Worm (Caenorhabditis elegans) whole organism, L1 larva: ENCODE data around the gene Y67D8C.2.

Experiments used
- F16B12.6 ChIP-seq: fragments of 150-350 bp; optimal IDR thresholded peaks from 2 replicates; lab custom pipeline; 2014; ENCODE audit warnings: missing biosample characterization, missing genetic modification characterization
- alr-1 ChIP-seq: fragments of 200-800 bp; sonication (Bioruptor generic); optimal IDR thresholded peaks from 2 replicates; lab custom pipeline; 2018; ENCODE audit warnings: borderline replicate concordance, mild to moderate bottlenecking, missing genetic modification characterization, missing compliant biosample characterization
- blmp-1 ChIP-seq: fragments of 150-350 bp; optimal IDR thresholded peaks from 2 replicates; lab custom pipeline; 2014; ENCODE audit warnings: missing biosample characterization, missing genetic modification characterization
- ceh-8 ChIP-seq: fragments of 200-800 bp; sonication (Bioruptor generic); optimal IDR thresholded peaks from 2 replicates; lab custom pipeline; 2018; ENCODE audit warnings: mild to moderate bottlenecking, missing genetic modification characterization, moderate library complexity, missing compliant biosample characterization
- ceh-88 ChIP-seq: fragments of 200-800 bp; sonication (Bioruptor generic); IDR thresholded peaks from 2 replicates; pipeline ENCODE4 v1.3.6; 2022; ENCODE audit warnings: missing genetic modification characterization, missing compliant biosample characterization
- ceh-90 ChIP-seq: sonication (generic microtip); optimal IDR thresholded peaks from 2 replicates; lab custom pipeline; 2016; ENCODE audit warnings: missing genetic modification characterization, missing compliant biosample characterization
- efl-1 ChIP-seq, 4 experiments: fragments of 150-350 bp; optimal IDR thresholded peaks in 3 of 4; peaks in 1 of 4; 1 replicate in 1 of 4; 2 replicates in 3 of 4; lab custom pipeline; 2014; ENCODE audit warnings: missing biosample characterization in 2 of 4, missing genetic modification characterization in 2 of 4, missing genetic modification reagents in 2 of 4
- elt-2 ChIP-seq: sonication (generic microtip); optimal IDR thresholded peaks from 2 replicates; lab custom pipeline; 2016; ENCODE audit warnings: missing genetic modification characterization, mild to moderate bottlenecking, inconsistent platforms, missing compliant biosample characterization, missing genetic modification reagents
- elt-3 ChIP-seq, 6 experiments: fragments of 150-350 bp in 1 of 6; sonication (generic microtip); optimal IDR thresholded peaks; 2 replicates each; lab custom pipeline; 2017 to 2018; ENCODE audit warnings: missing biosample characterization in 6 of 6, missing genetic modification characterization in 6 of 6, inconsistent platforms in 1 of 6
- ets-5 ChIP-seq: fragments of 200-800 bp; sonication (Bioruptor generic); IDR thresholded peaks from 2 replicates; pipeline ENCODE4 v1.3.6; 2022; ENCODE audit warnings: missing genetic modification characterization, missing compliant biosample characterization
- hlh-4 ChIP-seq: sonication (generic microtip); optimal IDR thresholded peaks from 2 replicates; lab custom pipeline; 2016; ENCODE audit warnings: mild to moderate bottlenecking, missing genetic modification characterization, missing compliant biosample characterization
- lin-14 ChIP-seq: fragments of 200-800 bp; sonication (Bioruptor generic); optimal IDR thresholded peaks from 2 replicates; lab custom pipeline; 2018; ENCODE audit warnings: mild to moderate bottlenecking, missing genetic modification characterization, moderate library complexity, missing compliant biosample characterization
- lin-35 ChIP-seq, 2 experiments: fragments of 150-350 bp; optimal IDR thresholded peaks; 2 replicates each; lab custom pipeline; 2014; ENCODE audit warnings: missing biosample characterization in 2 of 2, missing genetic modification characterization in 2 of 2, missing genetic modification reagents in 2 of 2
- lsy-2 ChIP-seq, 2 experiments: fragments of 150-350 bp; optimal IDR thresholded peaks; 2 replicates each; lab custom pipeline; 2014; ENCODE audit warnings: missing biosample characterization in 2 of 2, missing genetic modification characterization in 2 of 2
- mdl-1 ChIP-seq, 2 experiments: fragments of 150-350 bp; optimal IDR thresholded peaks; 2 replicates each; lab custom pipeline; 2014 to 2017; ENCODE audit warnings: missing biosample characterization in 2 of 2, missing genetic modification characterization in 2 of 2, inconsistent platforms in 1 of 2
- mef-2 ChIP-seq: fragments of 150-350 bp; optimal IDR thresholded peaks from 2 replicates; lab custom pipeline; 2014; ENCODE audit warnings: missing biosample characterization, missing genetic modification characterization
- mep-1 ChIP-seq: fragments of 150-350 bp; optimal IDR thresholded peaks from 2 replicates; lab custom pipeline; 2014; ENCODE audit warnings: missing biosample characterization, missing genetic modification characterization
- nhr-11 ChIP-seq: fragments of 150-350 bp; optimal IDR thresholded peaks from 2 replicates; lab custom pipeline; 2014; ENCODE audit warnings: missing biosample characterization, missing genetic modification characterization
- nhr-19 ChIP-seq: fragments of 200-800 bp; sonication (Bioruptor generic); conservative IDR thresholded peaks from 2 replicates; pipeline ENCODE4 v1.3.6; 2022; ENCODE audit warnings: missing genetic modification characterization, missing compliant biosample characterization
- nhr-20 ChIP-seq: sonication (generic microtip); optimal IDR thresholded peaks from 2 replicates; lab custom pipeline; 2016; ENCODE audit warnings: mild to moderate bottlenecking, missing genetic modification characterization, missing compliant biosample characterization
- nhr-28 ChIP-seq: fragments of 150-350 bp; optimal IDR thresholded peaks from 2 replicates; lab custom pipeline; 2014; ENCODE audit warnings: missing biosample characterization, missing genetic modification characterization
- nhr-71 ChIP-seq: sonication (generic microtip); optimal IDR thresholded peaks from 2 replicates; lab custom pipeline; 2016; ENCODE audit warnings: mild to moderate bottlenecking, missing genetic modification characterization, moderate library complexity, missing compliant biosample characterization
- nhr-85 ChIP-seq: sonication (generic microtip); peaks from one replicate; lab custom pipeline; 2016; ENCODE audit warnings: missing genetic modification characterization, inconsistent platforms, missing compliant biosample characterization
- rnt-1 ChIP-seq: sonication (generic microtip); optimal IDR thresholded peaks from 2 replicates; lab custom pipeline; 2016; ENCODE audit warnings: mild to moderate bottlenecking, missing genetic modification characterization, moderate library complexity, missing compliant biosample characterization
- skn-1 ChIP-seq: fragments of 150-350 bp; optimal IDR thresholded peaks from 2 replicates; lab custom pipeline; 2014; ENCODE audit warnings: missing biosample characterization, missing genetic modification characterization
- snu-23 ChIP-seq: sonication (generic microtip); optimal IDR thresholded peaks from 2 replicates; lab custom pipeline; 2016; ENCODE audit warnings: missing genetic modification characterization, missing compliant biosample characterization
- sox-4 ChIP-seq: sonication (generic microtip); optimal IDR thresholded peaks from 2 replicates; lab custom pipeline; 2016; ENCODE audit warnings: missing genetic modification characterization, missing compliant biosample characterization
- tlp-1 ChIP-seq: fragments of 150-350 bp; optimal IDR thresholded peaks from 2 replicates; lab custom pipeline; 2014; ENCODE audit warnings: missing biosample characterization, missing genetic modification characterization
- unc-130 ChIP-seq: fragments of 150-350 bp; optimal IDR thresholded peaks from 2 replicates; lab custom pipeline; 2017; ENCODE audit warnings: missing biosample characterization, missing genetic modification characterization, inconsistent platforms
- unc-98 ChIP-seq: fragments of 200-800 bp; sonication (Bioruptor generic); IDR thresholded peaks from 2 replicates; pipeline ENCODE4 v1.3.6; 2022; ENCODE audit warnings: missing genetic modification characterization, missing compliant biosample characterization
- vab-15 ChIP-seq: sonication (generic microtip); optimal IDR thresholded peaks from 2 replicates; lab custom pipeline; 2017; ENCODE audit warnings: missing genotype, mild to moderate bottlenecking, missing genetic modification characterization, missing compliant biosample characterization
- xbp-1 ChIP-seq: sonication (generic microtip); optimal IDR thresholded peaks from 2 replicates; lab custom pipeline; 2016; ENCODE audit warnings: missing genetic modification characterization, missing compliant biosample characterization
- zip-4 ChIP-seq: fragments of 200-800 bp; sonication (Bioruptor generic); optimal IDR thresholded peaks from 2 replicates; lab custom pipeline; 2018; ENCODE audit warnings: mild to moderate bottlenecking, missing genetic modification characterization, moderate library complexity, missing compliant biosample characterization
- ztf-11 ChIP-seq, 2 experiments: sonication (generic microtip); optimal IDR thresholded peaks; 2 replicates each; lab custom pipeline; 2016 to 2017; ENCODE audit warnings: missing genetic modification characterization in 2 of 2, missing biosample characterization in 1 of 2, missing compliant biosample characterization in 1 of 2

Gene Y67D8C.2

ce11 chrIV:3071997-3072396, at the start of gene Y67D8C.2:
Y67D8C.2 (plus strand) TSS chrIV:3072297.
- no peak for TF ChIP-seq F16B12.6 (tag; lab: Kevin White, UChicago)
- no peak for TF ChIP-seq elt-2 (tag; lab: Kevin White, UChicago)
- no peak for TF ChIP-seq unc-98 (GFP tag; lab: Robert Waterston, UW)
- TF ChIP-seq lsy-2 (tag; optimal IDR thresholded peaks at IDR 0.05; lab: Kevin White, UChicago): no peak
- no peak for TF ChIP-seq efl-1 (optimal IDR thresholded peaks at IDR 0.05; lab: Kevin White, UChicago)
- no peak for TF ChIP-seq efl-1 (GFP tag; optimal IDR thresholded peaks at IDR 0.05 in 1 of 2; lab: Kevin White, UChicago)
- no peak for TF ChIP-seq tlp-1 (tag; lab: Kevin White, UChicago)
- TF ChIP-seq nhr-28 (tag; lab: Kevin White, UChicago): no peak
- no peak for TF ChIP-seq ceh-8 (GFP tag; lab: Kevin White, UChicago)
- TF ChIP-seq sox-4: no peak
- no peak for TF ChIP-seq blmp-1 (tag; lab: Kevin White, UChicago)
- no peak for TF ChIP-seq elt-3 (tag; optimal IDR thresholded peaks at IDR 0.05; lab: Kevin White, UChicago)
- TF ChIP-seq ceh-90 (tag; lab: Kevin White, UChicago): no peak
- TF ChIP-seq, all 84 proteins: peak for 0

- TF ChIP-seq nhr-19 (GFP tag; lab: Robert Waterston, UW) (peak; percentile 64), nhr-85 (tag; lab: Kevin White, UChicago) (no peak), lsy-2 (tag; optimal IDR thresholded peaks at IDR 0.05; lab: Kevin White, UChicago) (peak; percentile 11 to 58), rnt-1 (tag; lab: Kevin White, UChicago) (peak; percentile 89), hlh-4 (tag; lab: Kevin White, UChicago) (no peak), nhr-71 (tag; lab: Kevin White, UChicago) (peak; percentile 84), alr-1 (tag; lab: Kevin White, UChicago) (no peak), mdl-1 (tag; optimal IDR thresholded peaks at IDR 0.05; lab: Kevin White, UChicago) (peak in 1 of 2 experiments; percentile 44), mef-2 (tag; lab: Kevin White, UChicago) (peak; percentile 97), skn-1 (tag; lab: Kevin White, UChicago) (no peak), xbp-1 (tag; lab: Kevin White, UChicago) (peak; percentile 6), snu-23 (GFP tag; lab: Kevin White, UChicago) (peak; percentile 29), mep-1 (tag; lab: Kevin White, UChicago) (no peak), efl-1 (optimal IDR thresholded peaks at IDR 0.05; lab: Kevin White, UChicago) (peak in 1 of 2 experiments; percentile 18), efl-1 (GFP tag; optimal IDR thresholded peaks at IDR 0.05 in 1 of 2; lab: Kevin White, UChicago) (peak in 1 of 2 experiments; percentile 45), unc-130 (tag; lab: Kevin White, UChicago) (peak; percentile 72), lin-14 (GFP tag; lab: Kevin White, UChicago) (peak; percentile 45), nhr-20 (peak; percentile 32), elt-3 (tag; optimal IDR thresholded peaks at IDR 0.05; lab: Kevin White, UChicago) (no peak)
Measured at ce11 chrIV:3025874-3026609, 46.1 kb upstream of the Y67D8C.2 start.

ce11 chrIV:3028842-3029241, 43.3 kb upstream of the Y67D8C.2 start, which contains the start of gene ndnf-1:
ndnf-1 (minus strand) TSS chrIV:3028942.
- TF ChIP-seq hlh-4 (tag; lab: Kevin White, UChicago) (no peak), lin-35 (GFP tag; optimal IDR thresholded peaks at IDR 0.05; lab: Kevin White, UChicago) (no peak), ceh-88 (GFP tag; lab: Robert Waterston, UW) (no peak), zip-4 (GFP tag; lab: Kevin White, UChicago) (no peak), nhr-11 (tag; lab: Kevin White, UChicago) (no peak), ets-5 (GFP tag; lab: Robert Waterston, UW) (no peak), vab-15 (no peak), unc-98 (GFP tag; lab: Robert Waterston, UW) (no peak), ztf-11 (tag; optimal IDR thresholded peaks at IDR 0.05; lab: Kevin White, UChicago) (no peak)
